Fruit fly (Drosophila melanogaster) whole organism, embryonic: ENCODE measurements around the gene CG6163.

Experiments
- BtbVII ChIP-seq: fragments of 200-800 bp; sonication (Bioruptor generic); optimal IDR thresholded peaks from 3 replicates; lab custom pipeline; 2017; ENCODE audit warnings: missing biosample characterization, mild to moderate bottlenecking, missing genetic modification characterization
- CG11398 ChIP-seq: fragments of 200-800 bp; sonication (Bioruptor generic); optimal IDR thresholded peaks from 2 replicates; lab custom pipeline; 2016; ENCODE audit warnings: missing biosample characterization, missing genetic modification characterization
- CG11695 ChIP-seq: fragments of 200-800 bp; sonication (Bioruptor generic); IDR thresholded peaks from 3 replicates; pipeline ENCODE4 v1.3.6; 2022; ENCODE audit warnings: missing biosample characterization, missing genetic modification characterization
- CG14965 ChIP-seq: fragments of 200-800 bp; sonication (Bioruptor generic); optimal IDR thresholded peaks from 2 replicates; lab custom pipeline; 2016; ENCODE audit warnings: missing biosample characterization, missing genetic modification characterization, borderline replicate concordance
- CG15269 ChIP-seq: fragments of 200-800 bp; sonication (Bioruptor generic); optimal IDR thresholded peaks from 2 replicates; lab custom pipeline; 2018; ENCODE audit warnings: missing biosample characterization, mild to moderate bottlenecking, missing genetic modification characterization, moderate library complexity
- CG15601 ChIP-seq: fragments of 200-800 bp; sonication (Bioruptor generic); optimal IDR thresholded peaks from 3 replicates; lab custom pipeline; 2019; ENCODE audit warnings: missing biosample characterization, mild to moderate bottlenecking, missing genetic modification characterization, moderate library complexity
- CG15696 ChIP-seq: fragments of 200-800 bp; sonication (Bioruptor generic); optimal IDR thresholded peaks from 2 replicates; lab custom pipeline; 2019; ENCODE audit warnings: missing biosample characterization, mild to moderate bottlenecking, missing genetic modification characterization, moderate library complexity
- CG1602 ChIP-seq: fragments of 200-800 bp; sonication (Bioruptor generic); optimal IDR thresholded peaks from 3 replicates; lab custom pipeline; 2016; ENCODE audit warnings: missing biosample characterization, missing genetic modification characterization
- CG16813 ChIP-seq: fragments of 200-800 bp; sonication (Bioruptor generic); IDR thresholded peaks from 3 replicates; pipeline ENCODE4 v1.3.6; 2022; ENCODE audit warnings: missing biosample characterization, missing genetic modification characterization; ENCODE audit not compliant: partially characterized antibody
- CG17186 ChIP-seq: fragments of 200-800 bp; sonication (Bioruptor generic); optimal IDR thresholded peaks from 3 replicates; lab custom pipeline; 2017; ENCODE audit warnings: missing biosample characterization, missing genetic modification reagents, missing genetic modification characterization
- CG1792 ChIP-seq: fragments of 200-800 bp; sonication (Bioruptor generic); optimal IDR thresholded peaks from 2 replicates; lab custom pipeline; 2016; ENCODE audit warnings: missing biosample characterization, missing genetic modification characterization
- CG2202 ChIP-seq: fragments of 200-800 bp; sonication (Bioruptor generic); optimal IDR thresholded peaks from 2 replicates; lab custom pipeline; 2018; ENCODE audit warnings: missing biosample characterization, mild to moderate bottlenecking, missing genetic modification characterization
- CG2712 ChIP-seq: fragments of 200-800 bp; optimal IDR thresholded peaks from 3 replicates; lab custom pipeline; 2019; ENCODE audit warnings: missing biosample characterization, mild to moderate bottlenecking, missing genetic modification characterization, moderate library complexity
- CG34376 ChIP-seq: fragments of 200-800 bp; sonication (Bioruptor generic); optimal IDR thresholded peaks from 2 replicates; lab custom pipeline; 2018; ENCODE audit warnings: missing biosample characterization, mild to moderate bottlenecking, missing genetic modification characterization
- CG3847 ChIP-seq: fragments of 200-800 bp; sonication (Bioruptor generic); IDR thresholded peaks from 2 replicates; pipeline ENCODE4 v1.3.6; 2022; ENCODE audit warnings: missing biosample characterization, missing genetic modification characterization
- CG42726 ChIP-seq: fragments of 200-800 bp; sonication (Bioruptor generic); IDR thresholded peaks from 2 replicates; pipeline ENCODE4 v1.3.6; 2022; ENCODE audit warnings: missing biosample characterization, missing genetic modification characterization; ENCODE audit not compliant: partially characterized antibody
- CG4424 ChIP-seq: fragments of 200-800 bp; sonication (Bioruptor generic); optimal IDR thresholded peaks from 3 replicates; lab custom pipeline; 2016; ENCODE audit warnings: missing biosample characterization, missing genetic modification characterization
- CG6272 ChIP-seq: fragments of 200-800 bp; sonication (Bioruptor generic); IDR thresholded peaks from 2 replicates; pipeline ENCODE4 v1.3.6; 2022; ENCODE audit warnings: missing biosample characterization, missing genetic modification characterization
- CG6854 ChIP-seq: fragments of 200-800 bp; sonication (Bioruptor generic); optimal IDR thresholded peaks from 3 replicates; lab custom pipeline; 2017; ENCODE audit warnings: missing biosample characterization, mild to moderate bottlenecking, missing genetic modification characterization
- CG7357 ChIP-seq: fragments of 200-800 bp; sonication (Bioruptor generic); IDR thresholded peaks from 3 replicates; pipeline ENCODE4 v1.3.6; 2022; ENCODE audit warnings: missing biosample characterization, missing genetic modification characterization
- CG8290 ChIP-seq, 3 experiments: fragments of 200-800 bp; sonication (Bioruptor generic); optimal IDR thresholded peaks; 2 replicates each; lab custom pipeline; 2016 to 2019; ENCODE audit warnings: missing biosample characterization in 3 of 3, missing genetic modification characterization in 3 of 3, mild to moderate bottlenecking in 2 of 3, moderate library complexity in 1 of 3
- CG8765 ChIP-seq: fragments of 200-800 bp; sonication (Bioruptor generic); IDR thresholded peaks from 2 replicates; pipeline ENCODE4 v1.3.6; 2022; ENCODE audit warnings: missing biosample characterization, missing genetic modification characterization
- CG9817 ChIP-seq: fragments of 200-800 bp; sonication (Bioruptor generic); optimal IDR thresholded peaks from 2 replicates; lab custom pipeline; 2018; ENCODE audit warnings: missing biosample characterization, mild to moderate bottlenecking, missing genetic modification characterization, moderate library complexity
- Dll ChIP-seq: fragments of 200-800 bp; sonication (Bioruptor generic); IDR thresholded peaks from 4 replicates; pipeline ENCODE4 v1.3.6; 2022; ENCODE audit warnings: missing biosample characterization, missing genetic modification characterization; ENCODE audit not compliant: partially characterized antibody
- H2.0 ChIP-seq: fragments of 200-800 bp; sonication (Bioruptor generic); IDR thresholded peaks from 2 replicates; pipeline ENCODE4 v1.3.6; 2022; ENCODE audit warnings: missing biosample characterization, missing genetic modification characterization
- Hr39 ChIP-seq: fragments of >200 bp; optimal IDR thresholded peaks from 2 replicates; lab custom pipeline; 2017
- Kr ChIP-seq: fragments of 200-800 bp; sonication (Bioruptor generic); optimal IDR thresholded peaks from 2 replicates; lab custom pipeline; 2017; ENCODE audit warnings: missing biosample characterization, mild to moderate bottlenecking, missing genetic modification characterization
- Lim3 ChIP-seq: fragments of 200-800 bp; sonication (Bioruptor generic); IDR thresholded peaks from 2 replicates; pipeline ENCODE4 v1.3.6; 2022; ENCODE audit warnings: missing biosample characterization, missing genetic modification characterization
- MESR4 ChIP-seq: fragments of 200-800 bp; sonication (Bioruptor generic); optimal IDR thresholded peaks from 2 replicates; lab custom pipeline; 2018; ENCODE audit warnings: missing biosample characterization, mild to moderate bottlenecking, missing genetic modification characterization, moderate library complexity
- Optix ChIP-seq: fragments of 200-800 bp; sonication (Bioruptor generic); IDR thresholded peaks from 3 replicates; pipeline ENCODE4 v1.3.6; 2022; ENCODE audit warnings: missing biosample characterization, missing genetic modification characterization
- Sox102F ChIP-seq: fragments of 200-800 bp; sonication (Bioruptor generic); optimal IDR thresholded peaks from 2 replicates; lab custom pipeline; 2018; ENCODE audit warnings: missing biosample characterization, mild to moderate bottlenecking, missing genetic modification characterization, moderate library complexity
- chinmo ChIP-seq: fragments of 200-800 bp; sonication (Bioruptor generic); IDR thresholded peaks from 4 replicates; pipeline ENCODE4 v1.3.6; 2022; ENCODE audit warnings: missing biosample characterization, missing genetic modification characterization; ENCODE audit not compliant: partially characterized antibody
- crc ChIP-seq: fragments of 200-800 bp; sonication (Bioruptor generic); optimal IDR thresholded peaks from 2 replicates; lab custom pipeline; 2016; ENCODE audit warnings: missing biosample characterization, missing genetic modification characterization
- dm ChIP-seq: fragments of 200-800 bp; sonication (Bioruptor generic); optimal IDR thresholded peaks from 3 replicates; lab custom pipeline; 2016; ENCODE audit warnings: missing biosample characterization, missing genetic modification characterization
- fd3F ChIP-seq: fragments of 200-800 bp; sonication (Bioruptor generic); optimal IDR thresholded peaks from 2 replicates; lab custom pipeline; 2018; ENCODE audit warnings: missing biosample characterization, mild to moderate bottlenecking, missing genetic modification characterization, moderate library complexity
- fd96Cb ChIP-seq: fragments of 200-800 bp; sonication (Bioruptor generic); optimal IDR thresholded peaks from 2 replicates; lab custom pipeline; 2018; ENCODE audit warnings: missing biosample characterization, mild to moderate bottlenecking, missing genetic modification characterization, moderate library complexity
- gsb ChIP-seq: fragments of 200-800 bp; sonication (Bioruptor generic); IDR thresholded peaks from 2 replicates; pipeline ENCODE4 v1.3.6; 2022; ENCODE audit warnings: missing biosample characterization, missing genetic modification characterization
- gsb-n ChIP-seq: fragments of 200-800 bp; sonication (Bioruptor generic); optimal IDR thresholded peaks from 3 replicates; lab custom pipeline; 2018; ENCODE audit warnings: missing biosample characterization, mild to moderate bottlenecking, missing genetic modification characterization
- lbe ChIP-seq: fragments of 200-800 bp; sonication (Bioruptor generic); optimal IDR thresholded peaks from 2 replicates; lab custom pipeline; 2016; ENCODE audit warnings: missing biosample characterization, mild to moderate bottlenecking, missing genetic modification characterization
- luna ChIP-seq: fragments of 200-800 bp; sonication (Bioruptor generic); optimal IDR thresholded peaks from 2 replicates; lab custom pipeline; 2016; ENCODE audit warnings: missing biosample characterization, missing genetic modification characterization
- nerfin-2 ChIP-seq: fragments of 200-800 bp; sonication (Bioruptor generic); IDR thresholded peaks from 2 replicates; pipeline ENCODE4 v1.3.6; 2022; ENCODE audit warnings: missing biosample characterization, missing genetic modification characterization; ENCODE audit not compliant: partially characterized antibody
- sens-2 ChIP-seq: fragments of 200-800 bp; sonication (Bioruptor generic); IDR thresholded peaks from 2 replicates; pipeline ENCODE4 v1.3.6; 2022; ENCODE audit warnings: missing biosample characterization, missing genetic modification characterization
- so ChIP-seq: fragments of 200-800 bp; sonication (Bioruptor generic); IDR thresholded peaks from 3 replicates; pipeline ENCODE4 v1.3.6; 2022; ENCODE audit warnings: missing biosample characterization, missing genetic modification characterization
- tin ChIP-seq: fragments of 200-800 bp; sonication (Bioruptor generic); optimal IDR thresholded peaks from 3 replicates; lab custom pipeline; 2016; ENCODE audit warnings: missing biosample characterization, missing genetic modification characterization
- tup ChIP-seq: fragments of 200-800 bp; sonication (Bioruptor generic); optimal IDR thresholded peaks from 2 replicates; lab custom pipeline; 2016; ENCODE audit warnings: missing biosample characterization, mild to moderate bottlenecking, missing genetic modification characterization, moderate library complexity
- unc-4 ChIP-seq: fragments of 200-800 bp; sonication (Bioruptor generic); IDR thresholded peaks from 2 replicates; pipeline ENCODE4 v1.3.6; 2022; ENCODE audit warnings: missing biosample characterization, missing genetic modification characterization; ENCODE audit not compliant: partially characterized antibody
- zen2 ChIP-seq: fragments of 200-800 bp; sonication (Bioruptor generic); IDR thresholded peaks from 3 replicates; pipeline ENCODE4 v1.3.6; 2022; ENCODE audit warnings: missing biosample characterization, missing genetic modification characterization; ENCODE audit not compliant: partially characterized antibody

The CG6163 gene

dm6 chr3L:11405362-11406254 lies 40.9 kb upstream of the CG6163 start (continued):
- TF ChIP-seq CG7357 (peak; percentile 89), CG2712 (peak; percentile 98), CG6854 (GFP tag; lab: Kevin White, UChicago) (peak; percentile 80), fd3F (peak; percentile 88), CG8290 (GFP tag; optimal IDR thresholded peaks at IDR 0.05; lab: Kevin White, UChicago) (peak; percentile 94), CG8290 (tag; optimal IDR thresholded peaks at IDR 0.05; lab: Kevin White, UChicago) (peak; percentile 81 to 92), CG42726 (GFP tag; lab: Robert Waterston, UW) (no peak), CG11398 (GFP tag; lab: Kevin White, UChicago) (peak; percentile 92), gsb-n (tag; lab: Kevin White, UChicago) (peak; percentile 96), Kr (GFP tag; lab: Kevin White, UChicago) (peak; percentile 63), CG15601 (peak; percentile 95), CG6272 (GFP tag; lab: Robert Waterston, UW) (peak; percentile 90), CG14965 (peak; percentile 62), Lim3 (GFP tag; lab: Robert Waterston, UW) (peak; percentile 85), CG1792 (no peak), chinmo (GFP tag; lab: Robert Waterston, UW) (0 out of 4 replicates have a peak, but pooled peaks have one; percentile 55), CG15696 (tag; lab: Kevin White, UChicago) (peak; percentile 95), Hr39 (lab: Kevin White, UChicago) (no peak), lbe (GFP tag; lab: Kevin White, UChicago) (peak; percentile 89), CG1602 (GFP tag; lab: Kevin White, UChicago) (peak; percentile 94), CG8765 (GFP tag; lab: Robert Waterston, UW) (peak; percentile 85), H2.0 (GFP tag; lab: Robert Waterston, UW) (peak; percentile 96), gsb (peak; percentile 84), luna (GFP tag; lab: Kevin White, UChicago) (no peak), CG16813 (GFP tag; lab: Robert Waterston, UW) (peak; percentile 41; the same call in 2 of the 3 replicates), Dll (GFP tag; lab: Robert Waterston, UW) (0 out of 4 replicates have a peak, but pooled peaks have one; percentile 18), CG2202 (tag; lab: Kevin White, UChicago) (peak; percentile 96), tin (GFP tag; lab: Kevin White, UChicago) (peak; percentile 94), tup (GFP tag; lab: Kevin White, UChicago) (peak; percentile 86), crc (GFP tag; lab: Kevin White, UChicago) (peak; percentile 87), CG34376 (GFP tag; lab: Kevin White, UChicago) (peak; percentile 19), unc-4 (GFP tag; lab: Robert Waterston, UW) (no peak), Optix (GFP tag; lab: Robert Waterston, UW) (peak; percentile 95), nerfin-2 (GFP tag; lab: Robert Waterston, UW) (no peak), CG15269 (tag; lab: Kevin White, UChicago) (peak; percentile 95), CG3847 (GFP tag; lab: Robert Waterston, UW) (peak; percentile 91), BtbVII (GFP tag; lab: Kevin White, UChicago) (peak; percentile 78), sens-2 (GFP tag; lab: Robert Waterston, UW) (peak; percentile 97), MESR4 (peak; percentile 46), dm (GFP tag; lab: Kevin White, UChicago) (peak; percentile 83), CG9817 (peak; percentile 89), CG11695 (GFP tag; lab: Robert Waterston, UW) (peak; percentile 96), so (GFP tag; lab: Robert Waterston, UW) (peak; percentile 97), CG4424 (peak; percentile 98), fd96Cb (tag; lab: Kevin White, UChicago) (peak; percentile 94), CG17186 (GFP tag; lab: Kevin White, UChicago) (peak; percentile 78), zen2 (GFP tag; lab: Robert Waterston, UW) (no peak), Sox102F (GFP tag; lab: Kevin White, UChicago) (peak; percentile 98)
